Worm (Caenorhabditis elegans): ENCODE results near the gene crb-3.
"Not testable (repeated sequence)": the region's sequence is repeated elsewhere in the genome, so short reads cannot be mapped to it uniquely, and the experiment has no call there.

- TF ChIP-seq ceh-36 (tag; optimal IDR thresholded peaks at IDR 0.05); aly-1 (tag; optimal IDR thresholded peaks at IDR 0.05); tbx-37 (GFP tag; conservative IDR thresholded peaks at IDR 0.05); ama-1 (optimal IDR thresholded peaks at IDR 0.05); flt-1 (GFP tag; IDR thresholded peaks at IDR 0.05); hnd-1 (tag; optimal IDR thresholded peaks at IDR 0.05); hmg-4 (GFP tag; optimal IDR thresholded peaks at IDR 0.05); scrt-1 (GFP tag; IDR thresholded peaks at IDR 0.05); hmbx-1 (tag; optimal IDR thresholded peaks at IDR 0.05); pes-1 (GFP tag; IDR thresholded peaks at IDR 0.05); F13C5.2 (tag; optimal IDR thresholded peaks at IDR 0.05); B0310.2 (tag; optimal IDR thresholded peaks at IDR 0.05): not testable (repeated sequence)
Observed at ce11 chrX:9203468-9203867, at the start of gene crb-3.

All from whole organism, early embryonic.